Worm (Caenorhabditis elegans) whole organism, L1 larva: ENCODE measurements around the gene T12D8.9.

ENCODE experiments used
- alr-1 ChIP-seq: fragments of 200-800 bp; sonication (Bioruptor generic); optimal IDR thresholded peaks from 2 replicates; lab custom pipeline; 2018; ENCODE audit warnings: borderline replicate concordance, mild to moderate bottlenecking, missing genetic modification characterization, missing compliant biosample characterization
- ama-1 ChIP-seq: fragments of 150-350 bp; optimal IDR thresholded peaks from 2 replicates; lab custom pipeline; 2014
- ceh-63 ChIP-seq: fragments of 200-800 bp; sonication (Bioruptor generic); optimal IDR thresholded peaks from 2 replicates; lab custom pipeline; 2018; ENCODE audit warnings: mild to moderate bottlenecking, missing genetic modification characterization, missing compliant biosample characterization
- ceh-88 ChIP-seq: fragments of 200-800 bp; sonication (Bioruptor generic); IDR thresholded peaks from 2 replicates; pipeline ENCODE4 v1.3.6; 2022; ENCODE audit warnings: missing genetic modification characterization, missing compliant biosample characterization
- efl-1 ChIP-seq, 4 experiments: fragments of 150-350 bp; optimal IDR thresholded peaks in 3 of 4; peaks in 1 of 4; 1 replicate in 1 of 4; 2 replicates in 3 of 4; lab custom pipeline; 2014; ENCODE audit warnings: missing biosample characterization in 2 of 4, missing genetic modification characterization in 2 of 4, missing genetic modification reagents in 2 of 4
- efl-3 ChIP-seq: fragments of 200-800 bp; sonication (Bioruptor generic); optimal IDR thresholded peaks from 2 replicates; lab custom pipeline; 2018; ENCODE audit warnings: mild to moderate bottlenecking, missing genetic modification characterization, missing compliant biosample characterization
- egl-13 ChIP-seq: sonication (generic microtip); optimal IDR thresholded peaks from 2 replicates; lab custom pipeline; 2016; ENCODE audit warnings: missing genotype, missing genetic modification reagents, missing genetic modification characterization, missing compliant biosample characterization
- elt-2 ChIP-seq: sonication (generic microtip); optimal IDR thresholded peaks from 2 replicates; lab custom pipeline; 2016; ENCODE audit warnings: missing genetic modification characterization, mild to moderate bottlenecking, inconsistent platforms, missing compliant biosample characterization, missing genetic modification reagents
- ets-5 ChIP-seq: fragments of 200-800 bp; sonication (Bioruptor generic); IDR thresholded peaks from 2 replicates; pipeline ENCODE4 v1.3.6; 2022; ENCODE audit warnings: missing genetic modification characterization, missing compliant biosample characterization
- fkh-10 ChIP-seq: sonication (generic microtip); optimal IDR thresholded peaks from 2 replicates; lab custom pipeline; 2017; ENCODE audit warnings: missing biosample characterization, missing genetic modification reagents, missing genetic modification characterization
- grh-1 ChIP-seq: fragments of 200-800 bp; sonication (Bioruptor generic); IDR thresholded peaks from 2 replicates; pipeline ENCODE4 v1.3.6; 2022; ENCODE audit warnings: missing genetic modification reagents, missing genetic modification characterization, missing compliant biosample characterization
- hlh-17 ChIP-seq: fragments of 200-800 bp; sonication (Bioruptor generic); optimal IDR thresholded peaks from 2 replicates; lab custom pipeline; 2018; ENCODE audit warnings: missing genetic modification characterization, mild to moderate bottlenecking, missing compliant biosample characterization, moderate library complexity, borderline replicate concordance
- hlh-4 ChIP-seq: sonication (generic microtip); optimal IDR thresholded peaks from 2 replicates; lab custom pipeline; 2016; ENCODE audit warnings: mild to moderate bottlenecking, missing genetic modification characterization, missing compliant biosample characterization
- lin-14 ChIP-seq: fragments of 200-800 bp; sonication (Bioruptor generic); optimal IDR thresholded peaks from 2 replicates; lab custom pipeline; 2018; ENCODE audit warnings: mild to moderate bottlenecking, missing genetic modification characterization, moderate library complexity, missing compliant biosample characterization
- lin-15B ChIP-seq: fragments of 150-350 bp; sonication (generic microtip); optimal IDR thresholded peaks from 3 replicates; lab custom pipeline; 2014; ENCODE audit warnings: missing biosample characterization, missing genetic modification characterization
- lin-35 ChIP-seq, 2 experiments: fragments of 150-350 bp; optimal IDR thresholded peaks; 2 replicates each; lab custom pipeline; 2014; ENCODE audit warnings: missing biosample characterization in 2 of 2, missing genetic modification characterization in 2 of 2, missing genetic modification reagents in 2 of 2
- lsy-2 ChIP-seq, 2 experiments: fragments of 150-350 bp; optimal IDR thresholded peaks; 2 replicates each; lab custom pipeline; 2014; ENCODE audit warnings: missing biosample characterization in 2 of 2, missing genetic modification characterization in 2 of 2
- mdl-1 ChIP-seq, 2 experiments: fragments of 150-350 bp; optimal IDR thresholded peaks; 2 replicates each; lab custom pipeline; 2014 to 2017; ENCODE audit warnings: missing biosample characterization in 2 of 2, missing genetic modification characterization in 2 of 2, inconsistent platforms in 1 of 2
- mep-1 ChIP-seq: fragments of 150-350 bp; optimal IDR thresholded peaks from 2 replicates; lab custom pipeline; 2014; ENCODE audit warnings: missing biosample characterization, missing genetic modification characterization
- nhr-11 ChIP-seq: fragments of 150-350 bp; optimal IDR thresholded peaks from 2 replicates; lab custom pipeline; 2014; ENCODE audit warnings: missing biosample characterization, missing genetic modification characterization
- nhr-47 ChIP-seq: sonication (generic microtip); optimal IDR thresholded peaks from 2 replicates; lab custom pipeline; 2016; ENCODE audit warnings: mild to moderate bottlenecking, missing genetic modification characterization, moderate library complexity, missing compliant biosample characterization
- nhr-71 ChIP-seq: sonication (generic microtip); optimal IDR thresholded peaks from 2 replicates; lab custom pipeline; 2016; ENCODE audit warnings: mild to moderate bottlenecking, missing genetic modification characterization, moderate library complexity, missing compliant biosample characterization
- nhr-85 ChIP-seq: sonication (generic microtip); peaks from one replicate; lab custom pipeline; 2016; ENCODE audit warnings: missing genetic modification characterization, inconsistent platforms, missing compliant biosample characterization
- nhr-90 ChIP-seq: sonication (generic microtip); optimal IDR thresholded peaks from 2 replicates; lab custom pipeline; 2016; ENCODE audit warnings: mild to moderate bottlenecking, missing genetic modification characterization, missing compliant biosample characterization; ENCODE audit not compliant: poor library complexity
- pag-3 ChIP-seq: sonication (generic microtip); optimal IDR thresholded peaks from 2 replicates; lab custom pipeline; 2017; ENCODE audit warnings: missing genetic modification characterization, mild to moderate bottlenecking, missing compliant biosample characterization, antibody characterized with exemption, borderline replicate concordance; ENCODE audit not compliant: insufficient read depth
- rnt-1 ChIP-seq: sonication (generic microtip); optimal IDR thresholded peaks from 2 replicates; lab custom pipeline; 2016; ENCODE audit warnings: mild to moderate bottlenecking, missing genetic modification characterization, moderate library complexity, missing compliant biosample characterization
- tbx-2 ChIP-seq: sonication (generic microtip); optimal IDR thresholded peaks from 2 replicates; lab custom pipeline; 2016; ENCODE audit warnings: missing genetic modification characterization, missing compliant biosample characterization
- unc-130 ChIP-seq: fragments of 150-350 bp; optimal IDR thresholded peaks from 2 replicates; lab custom pipeline; 2017; ENCODE audit warnings: missing biosample characterization, missing genetic modification characterization, inconsistent platforms
- unc-30 ChIP-seq: sonication (generic microtip); optimal IDR thresholded peaks from 2 replicates; lab custom pipeline; 2017; ENCODE audit warnings: missing biosample characterization, missing genetic modification characterization
- ztf-4 ChIP-seq: fragments of 150-350 bp; optimal IDR thresholded peaks from 2 replicates; lab custom pipeline; 2014; ENCODE audit warnings: missing biosample characterization, missing genetic modification characterization

Gene T12D8.9

DNA sequence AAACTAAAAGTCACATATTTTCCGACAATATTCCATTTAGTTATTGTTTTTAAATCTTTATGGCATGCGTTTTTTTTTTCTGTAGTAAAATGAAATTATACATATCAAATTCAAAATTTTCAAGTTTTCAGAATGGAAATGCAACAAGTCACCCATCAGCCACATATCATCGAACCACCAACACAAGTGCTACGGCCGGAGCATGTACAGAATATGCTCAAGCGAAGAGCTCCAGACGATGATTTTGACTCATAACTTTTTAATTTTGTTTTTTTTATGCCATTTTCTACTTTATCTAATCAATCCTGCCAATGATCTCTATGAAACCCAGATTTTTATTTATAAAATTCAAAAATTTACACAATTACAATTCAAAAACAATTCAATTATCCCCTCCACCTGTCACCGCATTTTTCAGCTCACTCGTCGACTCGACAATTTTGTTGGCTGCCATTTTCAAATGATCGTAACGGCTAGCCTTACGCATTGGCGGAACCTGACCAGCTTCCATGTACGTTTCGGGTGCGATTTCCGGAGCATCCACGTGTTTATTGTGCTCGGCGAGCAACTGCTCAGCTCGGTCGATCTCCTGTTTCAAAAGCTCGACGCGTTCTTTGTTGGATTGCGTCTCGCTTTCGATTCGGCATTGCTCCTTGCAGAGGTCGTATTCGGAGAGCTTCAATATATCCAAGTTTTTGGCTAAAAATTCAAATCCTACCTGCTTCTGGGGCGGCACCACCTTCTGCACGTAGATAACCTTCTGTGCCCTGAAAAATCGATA lies 8.9 kb downstream of the T12D8.9 start:
- TF ChIP-seq hlh-17 (GFP tag; lab: Kevin White, UChicago) (no peak), ama-1 (lab: Kevin White, UChicago) (peak; percentile 26), nhr-90 (tag; lab: Kevin White, UChicago) (peak; percentile 16), elt-2 (tag; lab: Kevin White, UChicago) (peak; percentile 4), ceh-63 (GFP tag; lab: Kevin White, UChicago) (peak; percentile 62)

DNA sequence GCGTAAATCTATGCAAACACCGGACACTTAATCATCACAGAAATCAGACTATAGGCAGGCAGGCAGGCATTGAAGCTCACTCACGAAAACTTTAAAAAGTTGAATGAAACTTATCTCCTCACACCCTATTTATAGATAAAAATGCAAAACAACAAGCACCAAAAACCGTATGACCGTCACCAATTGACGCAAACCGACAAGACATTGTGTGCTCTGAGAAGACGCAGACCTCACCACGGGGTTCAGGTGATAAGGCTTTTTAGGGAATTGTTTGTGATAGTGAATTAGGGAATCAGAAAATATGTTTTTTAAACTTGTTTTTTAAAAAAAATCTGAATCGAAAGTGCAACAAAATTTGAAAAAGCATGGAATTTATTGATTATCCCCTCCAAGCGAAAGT lies 9.8 kb downstream of the T12D8.9 start, which contains the start of gene T12D8.5:
T12D8.5 (minus strand) TSS at position 95 of the 400 bp plus-strand sequence.
- TF ChIP-seq lin-35 (GFP tag; optimal IDR thresholded peaks at IDR 0.05; lab: Kevin White, UChicago): peak in 1 of 2 experiments; percentile 27
- TF ChIP-seq pag-3: no peak
- TF ChIP-seq alr-1 (tag; lab: Kevin White, UChicago): no peak
- TF ChIP-seq elt-2 (tag; lab: Kevin White, UChicago): peak; percentile 85
- no peak for TF ChIP-seq grh-1 (GFP tag; lab: Robert Waterston, UW)
- TF ChIP-seq mdl-1 (tag; optimal IDR thresholded peaks at IDR 0.05; lab: Kevin White, UChicago): peak in 1 of 2 experiments; percentile 31
- peak; percentile 12 for TF ChIP-seq nhr-71
- TF ChIP-seq nhr-47: no peak
- no peak for TF ChIP-seq rnt-1 (tag; lab: Kevin White, UChicago)

DNA sequence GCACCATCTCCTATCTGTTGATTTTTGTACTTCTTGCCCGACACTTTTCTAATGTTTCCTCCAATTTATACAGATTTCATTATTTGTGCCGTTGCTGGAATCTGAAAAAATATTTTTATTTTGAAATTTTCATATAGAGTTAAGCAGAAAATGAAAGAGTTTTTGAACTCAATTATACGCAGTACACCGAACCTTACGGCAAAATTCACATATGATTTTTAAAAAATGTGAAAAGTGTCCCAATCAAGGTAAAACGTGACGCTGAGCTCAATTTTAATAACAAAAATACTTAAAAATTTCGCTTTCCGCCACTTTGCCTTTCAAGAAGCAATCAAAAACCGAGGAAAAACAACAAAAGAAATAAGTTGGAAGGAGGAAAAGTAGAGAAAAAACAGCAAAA lies 13.8 kb downstream of the T12D8.9 start, which contains the start of gene arrd-17:
arrd-17 (minus strand) TSS at position 101 of the 400 bp plus-strand sequence.
- TF ChIP-seq unc-30 (no peak), egl-13 (no peak), ceh-88 (GFP tag; lab: Robert Waterston, UW) (no peak), tbx-2 (no peak), lin-35 (GFP tag; optimal IDR thresholded peaks at IDR 0.05; lab: Kevin White, UChicago) (no peak), fkh-10 (GFP tag; lab: Kevin White, UChicago) (no peak), hlh-4 (no peak)

DNA sequence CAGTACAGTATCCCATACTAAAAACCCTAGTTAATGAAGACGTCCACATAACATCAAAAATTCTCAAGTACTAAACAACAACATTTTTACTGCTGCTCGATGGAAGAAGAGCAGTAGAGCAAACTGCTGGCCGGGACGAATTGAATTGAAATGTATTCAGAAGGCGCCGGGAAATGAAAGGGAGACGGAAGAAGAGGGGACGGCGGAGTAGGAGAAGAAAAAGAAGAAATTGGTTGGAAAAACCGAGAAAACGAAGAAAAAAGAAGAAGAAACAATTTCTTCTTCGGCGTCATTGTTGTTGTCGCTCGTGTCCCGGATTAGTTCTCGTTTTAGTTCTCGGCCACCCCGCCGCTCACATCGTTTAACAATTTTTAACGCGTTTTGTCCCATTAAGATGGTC lies 16.9 kb downstream of the T12D8.9 start:
- TF ChIP-seq lin-14 (GFP tag; lab: Kevin White, UChicago): peak; percentile 50
- no peak for TF ChIP-seq lsy-2 (tag; optimal IDR thresholded peaks at IDR 0.05; lab: Kevin White, UChicago)
- TF ChIP-seq unc-130: no peak
- TF ChIP-seq fkh-10 (GFP tag; lab: Kevin White, UChicago): peak; percentile 30
- TF ChIP-seq efl-1 (optimal IDR thresholded peaks at IDR 0.05; lab: Kevin White, UChicago): no peak
- peak in 1 of 2 experiments; percentile 24 for TF ChIP-seq efl-1 (GFP tag; optimal IDR thresholded peaks at IDR 0.05 in 1 of 2; lab: Kevin White, UChicago)

DNA sequence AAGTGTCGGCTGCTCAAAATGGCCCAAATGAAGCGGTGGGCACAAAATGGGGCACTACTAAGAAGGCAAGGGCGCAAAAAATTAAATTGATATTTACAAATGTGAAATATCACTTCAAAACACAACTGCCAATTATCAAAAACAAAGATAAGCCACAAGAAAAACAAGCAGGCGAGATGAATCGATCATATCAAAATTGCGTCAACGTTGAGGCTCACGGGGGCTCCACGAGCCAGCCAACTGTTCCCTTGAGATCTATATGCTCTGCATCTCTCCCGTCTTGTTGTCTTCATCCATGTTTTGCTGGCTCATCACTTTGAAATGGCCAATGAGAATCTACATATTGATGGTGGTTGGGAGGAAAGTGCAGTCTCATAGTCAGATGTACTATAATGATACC lies 18.3 kb downstream of the T12D8.9 start:
- TF ChIP-seq lin-35 (GFP tag; optimal IDR thresholded peaks at IDR 0.05; lab: Kevin White, UChicago) (no peak), unc-130 (peak; percentile 36), mep-1 (tag; lab: Kevin White, UChicago) (no peak), nhr-85 (tag; lab: Kevin White, UChicago) (no peak), hlh-4 (no peak), ztf-4 (tag; lab: Kevin White, UChicago) (no peak), nhr-90 (tag; lab: Kevin White, UChicago) (no peak), lin-14 (GFP tag; lab: Kevin White, UChicago) (peak; percentile 27), lin-15B (tag; lab: Kevin White, UChicago) (no peak), efl-3 (no peak), ceh-63 (GFP tag; lab: Kevin White, UChicago) (no peak), ets-5 (no peak), efl-1 (optimal IDR thresholded peaks at IDR 0.05; lab: Kevin White, UChicago) (no peak), efl-1 (GFP tag; optimal IDR thresholded peaks at IDR 0.05 in 1 of 2; lab: Kevin White, UChicago) (no peak), mdl-1 (tag; optimal IDR thresholded peaks at IDR 0.05; lab: Kevin White, UChicago) (peak in 1 of 2 experiments; percentile 16), rnt-1 (tag; lab: Kevin White, UChicago) (peak; percentile 34), nhr-11 (no peak), nhr-71 (peak; percentile 30), elt-2 (tag; lab: Kevin White, UChicago) (no peak)
